Fruit fly (Drosophila melanogaster) whole organism, pupa: ENCODE results near the gene CG31810.

ENCODE experiments used
- CG10348 ChIP-seq: fragments of 200-800 bp; sonication (Bioruptor generic); IDR thresholded peaks from 2 replicates; pipeline ENCODE4 v1.3.6; 2022; ENCODE audit warnings: missing biosample characterization, missing genetic modification characterization
- CG12605 ChIP-seq: fragments of 200-800 bp; sonication (Bioruptor generic); IDR thresholded peaks from 2 replicates; pipeline ENCODE4 v1.3.6; 2022; ENCODE audit warnings: missing biosample characterization, missing genetic modification characterization
- CG13204 ChIP-seq: fragments of 200-800 bp; sonication (Bioruptor generic); optimal IDR thresholded peaks from 2 replicates; lab custom pipeline; 2018; ENCODE audit warnings: missing biosample characterization, mild to moderate bottlenecking, missing genetic modification characterization, moderate library complexity
- CG14655 ChIP-seq: fragments of 200-800 bp; sonication (Bioruptor generic); optimal IDR thresholded peaks from 3 replicates; lab custom pipeline; 2017; ENCODE audit warnings: mild to moderate bottlenecking, missing biosample characterization, missing genetic modification reagents, missing genetic modification characterization
- CG15710 ChIP-seq: fragments of 200-800 bp; sonication (Bioruptor generic); optimal IDR thresholded peaks from 2 replicates; lab custom pipeline; 2018; ENCODE audit warnings: missing biosample characterization, mild to moderate bottlenecking, missing genetic modification characterization, moderate library complexity
- CG17806 ChIP-seq: fragments of 200-800 bp; sonication (Bioruptor generic); optimal IDR thresholded peaks from 2 replicates; lab custom pipeline; 2018; ENCODE audit warnings: missing biosample characterization, mild to moderate bottlenecking, missing genetic modification characterization, moderate library complexity
- CG32121 ChIP-seq: fragments of 200-800 bp; sonication (Bioruptor generic); IDR thresholded peaks from 2 replicates; pipeline ENCODE4 v1.3.6; 2022; ENCODE audit warnings: missing biosample characterization, missing genetic modification characterization
- CG34367 ChIP-seq: fragments of 200-800 bp; sonication (Bioruptor generic); optimal IDR thresholded peaks from 2 replicates; lab custom pipeline; 2018; ENCODE audit warnings: missing biosample characterization, mild to moderate bottlenecking, missing genetic modification characterization
- CG4496 ChIP-seq: fragments of 200-800 bp; sonication (Bioruptor generic); IDR thresholded peaks from 3 replicates; pipeline ENCODE4 v1.3.6; 2022; ENCODE audit warnings: missing biosample characterization, missing genetic modification characterization
- CG8159 ChIP-seq: fragments of 200-800 bp; sonication (Bioruptor generic); optimal IDR thresholded peaks from 3 replicates; lab custom pipeline; 2018; ENCODE audit warnings: missing biosample characterization, mild to moderate bottlenecking, missing genetic modification characterization, moderate library complexity
- CG8301 ChIP-seq: fragments of 200-800 bp; sonication (Bioruptor generic); optimal IDR thresholded peaks from 2 replicates; lab custom pipeline; 2018; ENCODE audit warnings: missing biosample characterization, mild to moderate bottlenecking, missing genetic modification characterization
- CG9948 ChIP-seq: fragments of 200-800 bp; sonication (Bioruptor generic); optimal IDR thresholded peaks from 2 replicates; lab custom pipeline; 2018; ENCODE audit warnings: missing biosample characterization, mild to moderate bottlenecking, missing genetic modification characterization, moderate library complexity
- D1 ChIP-seq: fragments of 200-800 bp; sonication (Bioruptor generic); optimal IDR thresholded peaks from 2 replicates; lab custom pipeline; 2018; ENCODE audit warnings: missing biosample characterization, mild to moderate bottlenecking, missing genetic modification characterization, moderate library complexity
- EcR ChIP-seq: fragments of 200-800 bp; sonication (Bioruptor generic); optimal IDR thresholded peaks from 3 replicates; lab custom pipeline; 2019; ENCODE audit warnings: missing biosample characterization, missing genetic modification characterization, mild to moderate bottlenecking, moderate library complexity, missing genetic modification reagents
- Ets98B ChIP-seq: fragments of 200-800 bp; sonication (Bioruptor generic); IDR thresholded peaks from 2 replicates; pipeline ENCODE4 v1.3.6; 2022; ENCODE audit warnings: missing biosample characterization, missing genetic modification characterization
- Pif1A ChIP-seq: fragments of 200-800 bp; sonication (Bioruptor generic); optimal IDR thresholded peaks from 3 replicates; lab custom pipeline; 2016; ENCODE audit warnings: missing biosample characterization, missing genetic modification characterization
- Pif1B ChIP-seq: fragments of 200-800 bp; sonication (Bioruptor generic); optimal IDR thresholded peaks from 3 replicates; lab custom pipeline; 2016; ENCODE audit warnings: missing biosample characterization, missing genetic modification characterization
- Snoo ChIP-seq: fragments of 200-800 bp; sonication (Bioruptor generic); optimal IDR thresholded peaks from 3 replicates; lab custom pipeline; 2017; ENCODE audit warnings: missing biosample characterization, mild to moderate bottlenecking, missing genetic modification characterization, inconsistent platforms
- fd96Ca ChIP-seq: fragments of 200-800 bp; sonication (Bioruptor generic); IDR thresholded peaks from 3 replicates; pipeline ENCODE4 v1.3.6; 2022; ENCODE audit warnings: missing biosample characterization, missing genetic modification characterization
- gl ChIP-seq: fragments of 200-800 bp; sonication (Bioruptor generic); optimal IDR thresholded peaks from 2 replicates; lab custom pipeline; 2018; ENCODE audit warnings: missing biosample characterization, mild to moderate bottlenecking, missing genetic modification characterization
- rn ChIP-seq: fragments of 200-800 bp; sonication (Bioruptor generic); IDR thresholded peaks from 2 replicates; pipeline ENCODE4 v1.3.6; 2022; ENCODE audit warnings: missing biosample characterization, missing genetic modification characterization

Gene CG31810

DNA sequence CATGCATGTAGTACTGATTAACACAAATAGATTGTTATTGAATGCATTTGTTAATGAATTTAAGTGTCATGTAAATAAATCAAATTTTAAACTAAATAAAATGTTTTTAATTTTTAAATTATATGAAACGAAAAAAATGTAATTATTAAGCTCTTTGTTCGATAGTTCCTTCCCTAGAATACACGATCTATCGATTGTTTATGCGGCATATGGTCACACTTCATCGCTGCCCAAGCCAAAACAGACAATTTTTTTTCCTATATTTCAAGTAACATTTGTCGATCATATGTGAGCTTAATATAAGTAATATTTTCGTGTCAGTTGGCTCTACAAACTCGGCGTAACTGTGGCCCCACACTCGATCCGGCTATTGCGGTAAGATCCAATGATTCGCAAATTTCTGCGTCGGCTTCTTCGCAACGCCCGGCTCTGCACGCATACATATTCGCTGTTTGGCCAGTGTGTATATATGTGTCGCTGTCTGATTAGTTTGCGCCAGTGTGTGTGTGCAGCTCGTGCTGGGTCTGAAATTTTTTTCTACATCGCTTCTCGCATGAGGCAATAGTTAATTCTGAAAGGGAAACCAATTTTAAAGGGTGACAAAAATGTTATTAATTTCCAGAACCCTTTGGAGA, 25.2 kb downstream of the CG31810 start, which contains the start of gene AspRS-m:
Gene AspRS-m, plus strand, starts transcription at position 207 of the 635 bp plus-strand sequence.
- TF ChIP-seq rn (GFP tag; lab: Robert Waterston, UW) (no peak), CG14655 (GFP tag; lab: Kevin White, UChicago) (no peak), Pif1A (GFP tag; lab: Kevin White, UChicago) (no peak), Ets98B (GFP tag; lab: Robert Waterston, UW) (no peak), CG13204 (GFP tag; lab: Kevin White, UChicago) (no peak), CG34367 (no peak), EcR (GFP tag; lab: Kevin White, UChicago) (no peak), D1 (tag; lab: Kevin White, UChicago) (no peak)

DNA sequence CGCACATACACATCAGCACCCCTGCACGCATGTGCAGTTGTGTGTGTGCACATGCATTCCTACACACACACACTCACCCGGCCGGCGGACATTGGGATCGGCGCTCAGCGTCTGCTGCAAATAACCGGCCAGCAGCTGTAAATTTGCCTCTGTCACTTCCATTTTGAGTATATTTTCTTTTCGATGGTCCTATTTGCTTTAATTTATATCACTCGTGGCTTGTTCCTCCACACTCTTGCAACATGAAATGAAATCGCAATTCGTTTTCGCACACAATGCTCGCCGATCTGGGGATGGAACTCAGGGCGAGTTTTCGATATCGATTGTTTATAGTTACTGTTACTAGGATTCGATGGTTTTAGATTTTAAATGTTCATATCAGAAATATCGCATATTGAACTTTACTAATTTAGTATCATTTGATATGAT, 27.2 kb downstream of the CG31810 start, which contains the start of gene Cse1:
Gene Cse1, minus strand, starts transcription at position 303 of the 429 bp plus-strand sequence.
- no peak for TF ChIP-seq CG4496 (GFP tag; lab: Robert Waterston, UW)

DNA sequence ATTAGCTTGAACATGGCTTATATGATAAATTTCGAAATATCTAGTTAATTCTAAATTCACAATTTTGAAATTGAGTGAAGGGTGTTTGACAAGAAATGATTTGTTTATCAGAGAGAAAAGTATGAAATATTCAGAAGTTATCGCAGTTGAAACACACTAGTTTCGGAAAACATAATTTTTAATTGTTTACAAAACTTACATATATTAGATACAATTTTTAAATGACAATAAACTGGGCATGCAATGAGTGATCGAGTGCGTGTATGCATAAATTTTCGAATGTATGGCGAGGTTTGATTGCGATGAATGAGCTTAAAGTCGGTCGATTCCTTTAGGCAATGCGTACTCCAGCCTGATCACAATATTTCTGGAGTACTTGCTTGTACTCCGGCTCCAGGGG, 31.2 kb downstream of the CG31810 start, which contains the start of gene CG13280:
Gene CG13280, minus strand, starts transcription at position 101 of the 400 bp plus-strand sequence.
- no peak for TF ChIP-seq CG12605 (GFP tag; lab: Robert Waterston, UW)
- no peak for TF ChIP-seq CG15710 (tag; lab: Kevin White, UChicago)
- no peak for TF ChIP-seq CG9948 (tag; lab: Kevin White, UChicago)
- TF ChIP-seq Ets98B (GFP tag; lab: Robert Waterston, UW): no peak
- no peak for TF ChIP-seq Pif1A (GFP tag; lab: Kevin White, UChicago)
- no peak for TF ChIP-seq CG14655 (GFP tag; lab: Kevin White, UChicago)
- no peak for TF ChIP-seq Pif1B (GFP tag; lab: Kevin White, UChicago)
- no peak for TF ChIP-seq CG4496 (GFP tag; lab: Robert Waterston, UW)
- no peak for TF ChIP-seq CG13204 (GFP tag; lab: Kevin White, UChicago)
- TF ChIP-seq fd96Ca: no peak
- no peak for TF ChIP-seq CG8301 (tag; lab: Kevin White, UChicago)
- no peak for TF ChIP-seq EcR (GFP tag; lab: Kevin White, UChicago)
- TF ChIP-seq, all 21 proteins: peak for 0

DNA sequence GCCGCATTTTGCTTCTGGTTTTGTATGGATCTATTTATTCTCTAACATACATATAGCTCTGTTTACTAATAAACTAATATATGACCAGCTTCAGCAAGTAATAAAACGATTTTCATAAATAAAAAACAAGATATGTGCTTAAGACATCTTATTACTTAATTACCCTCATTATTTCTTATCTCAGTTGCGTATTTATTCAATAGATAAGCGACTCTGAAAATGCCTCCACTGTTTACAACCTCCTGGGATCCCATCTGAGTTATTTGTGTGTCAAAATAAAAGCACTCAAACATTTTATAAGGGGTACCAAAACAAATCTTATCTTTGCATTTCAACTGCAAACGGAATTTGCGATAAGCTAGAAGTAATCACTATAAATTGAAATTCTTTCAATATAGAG, 32.5 kb downstream of the CG31810 start:
- no peak for TF ChIP-seq D1 (tag; lab: Kevin White, UChicago)
- TF ChIP-seq CG32121 (GFP tag; lab: Robert Waterston, UW): no peak
- TF ChIP-seq EcR (GFP tag; lab: Kevin White, UChicago): no peak
- no peak for TF ChIP-seq CG10348 (GFP tag; lab: Robert Waterston, UW)
- no peak for TF ChIP-seq CG8159 (tag; lab: Kevin White, UChicago)
- no peak for TF ChIP-seq CG15710 (tag; lab: Kevin White, UChicago)
- no peak for TF ChIP-seq CG13204 (GFP tag; lab: Kevin White, UChicago)
- no peak for TF ChIP-seq Pif1B (GFP tag; lab: Kevin White, UChicago)
- TF ChIP-seq Pif1A (GFP tag; lab: Kevin White, UChicago): no peak
- TF ChIP-seq CG4496 (GFP tag; lab: Robert Waterston, UW): no peak
- TF ChIP-seq gl (tag; lab: Kevin White, UChicago): no peak

DNA sequence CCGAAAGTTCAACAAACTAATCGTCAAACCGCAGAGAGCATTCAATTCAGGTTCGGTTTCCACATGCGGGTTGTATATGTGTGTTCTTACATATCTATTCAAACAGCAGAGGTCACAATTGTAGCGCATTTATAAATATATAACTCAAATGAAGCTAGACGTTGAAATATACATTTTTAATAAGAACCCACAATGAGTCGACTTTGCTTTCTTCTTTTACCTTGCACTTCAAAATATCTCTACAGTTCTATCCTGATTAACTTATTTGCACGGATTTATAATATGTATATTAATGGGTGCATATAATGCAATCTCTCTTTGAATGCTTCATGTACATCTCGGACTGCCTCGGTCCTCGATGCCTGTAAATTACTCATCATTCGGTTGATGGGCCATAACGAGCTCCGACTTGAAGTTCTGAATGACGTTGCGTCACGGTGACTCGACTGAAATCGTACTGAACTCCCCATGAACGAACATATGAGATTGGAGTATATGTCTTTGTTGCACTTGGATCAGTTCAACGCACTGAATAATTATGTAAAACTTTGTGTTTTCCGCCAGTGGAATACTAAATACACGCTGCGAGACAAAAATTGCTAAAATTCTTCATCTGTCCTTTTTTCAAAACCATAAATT, 33.7 kb downstream of the CG31810 start:
- TF ChIP-seq Pif1A (GFP tag; lab: Kevin White, UChicago) (peak; percentile 80), CG9948 (tag; lab: Kevin White, UChicago) (peak; percentile 69), rn (GFP tag; lab: Robert Waterston, UW) (no peak), CG4496 (GFP tag; lab: Robert Waterston, UW) (peak; percentile 81), CG13204 (GFP tag; lab: Kevin White, UChicago) (no peak), CG15710 (tag; lab: Kevin White, UChicago) (peak; percentile 78), Snoo (tag; lab: Kevin White, UChicago) (peak; percentile 46), CG10348 (GFP tag; lab: Robert Waterston, UW) (no peak), CG8301 (tag; lab: Kevin White, UChicago) (peak; percentile 80), D1 (tag; lab: Kevin White, UChicago) (peak; percentile 17), CG12605 (GFP tag; lab: Robert Waterston, UW) (peak; percentile 50), Pif1B (GFP tag; lab: Kevin White, UChicago) (peak; percentile 68), Ets98B (GFP tag; lab: Robert Waterston, UW) (peak; percentile 75), EcR (GFP tag; lab: Kevin White, UChicago) (peak; percentile 86), CG8159 (tag; lab: Kevin White, UChicago) (peak; percentile 78), gl (tag; lab: Kevin White, UChicago) (peak; percentile 35), CG32121 (GFP tag; lab: Robert Waterston, UW) (peak; percentile 74), fd96Ca (no peak), CG14655 (GFP tag; lab: Kevin White, UChicago) (peak; percentile 81), CG34367 (peak; percentile 70), CG17806 (tag; lab: Kevin White, UChicago) (peak; percentile 79)
